Worm (Caenorhabditis elegans): ENCODE measurements around the gene vha-15.

Gene vha-15

DNA sequence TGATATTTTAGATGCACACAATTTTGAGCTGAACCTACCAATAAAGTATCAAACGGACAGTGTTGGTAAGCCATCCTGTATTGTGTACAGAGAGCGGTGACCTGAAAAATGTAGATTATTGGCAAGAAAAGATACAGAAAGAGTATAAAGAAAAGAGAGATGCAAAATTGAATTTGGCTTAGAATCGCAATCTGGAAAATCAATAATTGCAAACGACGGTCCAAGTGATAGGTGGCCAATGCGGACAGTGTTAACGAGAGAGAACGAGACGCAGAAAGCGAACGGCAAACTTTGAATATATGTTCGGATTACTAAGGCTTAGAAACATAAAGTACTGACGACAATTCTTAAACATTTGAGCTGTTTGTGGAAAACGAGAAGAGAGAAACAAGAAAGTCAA lies 20.3 kb downstream of the vha-15 start, which contains the start of gene crn-4:
Gene crn-4 (minus strand): TSS at position 101 of the 400 bp plus-strand sequence.
- TF ChIP-seq dao-5 (tag; optimal IDR thresholded peaks at IDR 0.05) (no peak), him-1 (tag; optimal IDR thresholded peaks at IDR 0.05) (no peak), W03F9.2 (tag; optimal IDR thresholded peaks at IDR 0.05) (no peak)

ce11 chrX:2258404-2258803 lies 20.7 kb downstream of the vha-15 start:
- no peak for TF ChIP-seq him-1 (tag; optimal IDR thresholded peaks at IDR 0.05)
- no peak for TF ChIP-seq dao-5 (tag; optimal IDR thresholded peaks at IDR 0.05)

DNA sequence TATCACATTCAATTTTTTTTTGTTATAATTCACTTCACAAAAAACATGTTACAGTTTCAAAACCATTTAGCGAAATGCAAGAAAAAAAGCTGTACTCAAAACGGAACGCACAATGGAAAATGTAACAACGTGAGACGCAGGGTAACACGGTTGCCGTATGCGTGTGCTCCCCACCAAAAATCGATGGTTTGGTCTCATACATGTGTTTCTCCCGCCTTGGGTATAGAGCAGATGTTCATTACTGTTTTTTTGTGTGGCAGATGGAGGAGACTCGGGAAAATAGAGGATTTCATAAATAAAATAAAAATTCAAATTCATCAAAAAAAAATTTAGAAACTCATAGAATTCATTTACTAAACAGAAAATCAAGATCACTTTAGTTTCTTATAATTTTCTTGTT lies 23.3 kb downstream of the vha-15 start, which contains the start of gene AH9.3:
Gene AH9.3 (minus strand): TSS at position 101 of the 400 bp plus-strand sequence.
- TF ChIP-seq dao-5 (tag; optimal IDR thresholded peaks at IDR 0.05), result no peak
- TF ChIP-seq W03F9.2 (tag; optimal IDR thresholded peaks at IDR 0.05), result no peak
- TF ChIP-seq him-1 (tag; optimal IDR thresholded peaks at IDR 0.05), result no peak

- TF ChIP-seq W03F9.2 (tag; optimal IDR thresholded peaks at IDR 0.05) (no peak), him-1 (tag; optimal IDR thresholded peaks at IDR 0.05) (no peak), dao-5 (tag; optimal IDR thresholded peaks at IDR 0.05) (no peak)
Observed at ce11 chrX:2262420-2262819, 24.7 kb downstream of the vha-15 start.

DNA sequence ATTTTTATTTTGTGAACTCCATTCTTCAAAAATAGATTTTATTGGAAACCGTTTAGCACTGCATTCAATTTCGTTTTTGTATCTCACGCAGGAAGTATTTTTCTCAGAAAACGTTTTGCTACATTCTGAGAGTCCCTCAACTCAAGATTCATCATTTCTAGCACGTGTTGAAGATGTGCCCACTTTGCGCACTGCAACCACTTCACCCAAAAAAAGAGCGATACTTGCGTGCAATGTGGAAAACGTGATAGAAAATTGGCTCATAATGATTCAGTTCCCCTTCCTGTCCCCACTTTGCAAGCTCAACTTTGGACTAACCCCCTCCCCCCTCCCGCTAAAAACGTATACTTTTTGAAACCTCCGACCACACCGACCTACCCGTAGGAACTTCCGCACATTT lies 27.4 kb downstream of the vha-15 start:
- no peak for TF ChIP-seq him-1 (tag; optimal IDR thresholded peaks at IDR 0.05)
- no peak for TF ChIP-seq W03F9.2 (tag; optimal IDR thresholded peaks at IDR 0.05)
- no peak for TF ChIP-seq dao-5 (tag; optimal IDR thresholded peaks at IDR 0.05)

ce11 chrX:2266366-2266765 lies 28.7 kb downstream of the vha-15 start:
- TF ChIP-seq dao-5 (tag; optimal IDR thresholded peaks at IDR 0.05) (no peak), him-1 (tag; optimal IDR thresholded peaks at IDR 0.05) (no peak), W03F9.2 (tag; optimal IDR thresholded peaks at IDR 0.05) (no peak)

ce11 chrX:2266777-2267176 lies 29.1 kb downstream of the vha-15 start:
- TF ChIP-seq dao-5 (tag; optimal IDR thresholded peaks at IDR 0.05), result no peak
- TF ChIP-seq him-1 (tag; optimal IDR thresholded peaks at IDR 0.05), result no peak
- TF ChIP-seq W03F9.2 (tag; optimal IDR thresholded peaks at IDR 0.05), result no peak

- no peak for TF ChIP-seq him-1 (tag; optimal IDR thresholded peaks at IDR 0.05)
- no peak for TF ChIP-seq dao-5 (tag; optimal IDR thresholded peaks at IDR 0.05)
- no peak for TF ChIP-seq W03F9.2 (tag; optimal IDR thresholded peaks at IDR 0.05)
Observed at ce11 chrX:2267956-2268355, 30.2 kb downstream of the vha-15 start, which contains the start of gene AH9.6. TSS of gene AH9.6 (minus strand) at chrX:2268138.

DNA sequence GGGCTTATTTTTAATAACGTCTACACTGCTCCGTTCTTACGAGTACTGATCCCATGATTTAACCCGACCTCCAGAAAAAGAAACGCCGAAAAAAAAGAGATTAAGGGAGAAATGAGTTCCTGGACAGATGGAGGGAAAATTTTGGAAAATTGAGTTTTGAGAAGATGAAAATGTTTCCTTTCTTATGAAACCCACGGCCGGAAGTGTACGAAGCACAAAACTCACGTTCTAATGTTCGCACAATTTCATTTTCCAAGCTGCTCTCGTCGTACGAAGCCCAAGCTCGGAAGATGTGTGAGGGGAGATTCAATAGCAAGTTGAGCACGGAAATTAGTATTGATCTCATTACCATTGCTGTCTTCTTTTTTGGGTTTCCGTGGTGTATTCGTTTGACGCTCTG lies 33.7 kb downstream of the vha-15 start:
- TF ChIP-seq him-1 (tag; optimal IDR thresholded peaks at IDR 0.05), result no peak
- no peak for TF ChIP-seq dao-5 (tag; optimal IDR thresholded peaks at IDR 0.05)
- no peak for TF ChIP-seq W03F9.2 (tag; optimal IDR thresholded peaks at IDR 0.05)

DNA sequence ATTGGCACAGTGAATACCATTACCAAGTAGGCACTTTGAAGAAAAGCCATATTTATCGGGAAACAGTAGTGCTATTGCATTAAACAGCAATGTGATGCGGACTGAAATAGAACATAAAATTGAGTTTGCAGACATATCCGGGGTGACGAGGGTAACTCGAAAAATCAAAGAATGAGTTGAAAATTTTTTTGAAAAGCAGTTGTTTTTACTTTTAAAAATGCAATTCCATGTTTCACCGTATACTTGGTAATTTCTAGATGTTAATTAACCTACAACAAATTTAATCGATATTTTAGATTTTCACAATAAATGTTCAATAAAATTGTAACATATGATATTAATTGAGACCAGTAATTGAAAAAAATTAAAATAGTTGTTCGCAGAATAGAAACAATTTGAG lies 36.5 kb downstream of the vha-15 start, which contains the start of gene AH9.4:
Gene AH9.4 (minus strand): TSS at position 101 of the 400 bp plus-strand sequence.
- TF ChIP-seq him-1 (tag; optimal IDR thresholded peaks at IDR 0.05) (no peak), dao-5 (tag; optimal IDR thresholded peaks at IDR 0.05) (no peak), W03F9.2 (tag; optimal IDR thresholded peaks at IDR 0.05) (no peak)

ce11 chrX:2276000-2276399 lies 38.3 kb downstream of the vha-15 start:
- no peak for TF ChIP-seq W03F9.2 (tag; optimal IDR thresholded peaks at IDR 0.05)
- TF ChIP-seq him-1 (tag; optimal IDR thresholded peaks at IDR 0.05), result no peak
- TF ChIP-seq dao-5 (tag; optimal IDR thresholded peaks at IDR 0.05), result no peak

DNA sequence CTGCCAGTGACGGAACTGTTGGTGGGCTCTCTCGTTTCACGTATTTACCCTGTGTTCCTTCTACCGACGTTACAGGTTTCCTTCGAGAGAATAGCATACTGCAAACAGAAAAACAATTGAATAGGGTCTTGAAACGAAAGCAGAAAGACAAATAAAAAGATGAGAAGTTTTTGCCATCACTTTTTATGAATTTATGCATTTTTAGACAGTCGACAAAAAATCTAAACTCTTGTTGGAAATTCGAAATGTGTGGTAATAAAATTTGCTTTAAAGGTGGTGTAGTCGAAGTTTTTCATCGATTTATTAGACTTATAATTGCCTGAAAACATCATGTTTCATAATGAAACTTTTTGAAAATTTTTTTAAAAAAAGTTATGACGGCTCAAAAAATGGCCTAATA lies 49.4 kb downstream of the vha-15 start, which contains the start of gene sav-1:
Gene sav-1 (minus strand): TSS at position 101 of the 400 bp plus-strand sequence.
- no peak for TF ChIP-seq him-1 (tag; optimal IDR thresholded peaks at IDR 0.05)
- no peak for TF ChIP-seq dao-5 (tag; optimal IDR thresholded peaks at IDR 0.05)
- TF ChIP-seq W03F9.2 (tag; optimal IDR thresholded peaks at IDR 0.05), result no peak

DNA sequence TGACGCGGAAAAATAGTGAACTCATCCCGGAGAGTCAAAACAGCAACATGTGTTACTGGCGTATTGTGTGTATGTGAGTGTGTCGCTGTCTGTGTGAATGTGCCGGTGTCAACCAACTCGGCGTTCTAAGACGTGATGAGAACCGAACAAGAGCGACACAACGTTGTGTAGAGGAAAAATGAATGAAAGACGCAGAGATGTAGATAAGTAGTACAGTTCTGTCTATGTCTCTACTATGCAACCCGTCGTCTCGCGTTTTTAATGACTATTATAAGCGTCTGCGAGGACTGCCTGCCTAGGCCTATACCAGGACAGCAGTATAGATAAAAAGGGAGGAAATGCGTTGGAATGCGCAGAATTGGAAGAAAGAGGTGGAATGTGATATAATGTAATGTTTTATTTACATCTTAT lies 50.3 kb downstream of the vha-15 start:
- TF ChIP-seq W03F9.2 (tag; optimal IDR thresholded peaks at IDR 0.05) (no peak), dao-5 (tag; optimal IDR thresholded peaks at IDR 0.05) (no peak), him-1 (tag; optimal IDR thresholded peaks at IDR 0.05) (no peak)

Measured in whole organism, L4/young adult.